Worm (Caenorhabditis elegans) whole organism, midembryonic: Measurements from ENCODE around the gene C17H11.6.

Source experiments
- T22C8.4 ChIP-seq: fragments of 200-800 bp; sonication (Bioruptor generic); IDR thresholded peaks from 2 replicates; pipeline ENCODE4 v1.3.6; 2022; ENCODE audit warnings: missing genetic modification characterization, missing compliant biosample characterization
- cog-1 ChIP-seq: sonication (generic microtip); optimal IDR thresholded peaks from 2 replicates; lab custom pipeline; 2016; ENCODE audit warnings: missing genetic modification characterization, missing compliant biosample characterization
- flt-1 ChIP-seq: fragments of 200-800 bp; sonication (Bioruptor generic); IDR thresholded peaks from 2 replicates; pipeline ENCODE4 v1.3.6; 2022; ENCODE audit warnings: missing genetic modification characterization, missing compliant biosample characterization
- klf-2 ChIP-seq: fragments of 200-800 bp; sonication (Bioruptor generic); conservative IDR thresholded peaks from 2 replicates; pipeline ENCODE4 v1.3.6; 2022; ENCODE audit warnings: missing genetic modification reagents, missing genetic modification characterization, missing compliant biosample characterization
- med-1 ChIP-seq: sonication (generic microtip); optimal IDR thresholded peaks from 2 replicates; lab custom pipeline; 2017; ENCODE audit warnings: missing genetic modification characterization, mild to moderate bottlenecking, missing compliant biosample characterization, antibody characterized with exemption, missing genetic modification reagents; ENCODE audit not compliant: insufficient read depth
- ztf-23 ChIP-seq: fragments of 200-800 bp; sonication (Bioruptor generic); IDR thresholded peaks from 2 replicates; pipeline ENCODE4 v1.3.6; 2022; ENCODE audit warnings: missing genetic modification reagents, missing genetic modification characterization, missing compliant biosample characterization

DNA sequence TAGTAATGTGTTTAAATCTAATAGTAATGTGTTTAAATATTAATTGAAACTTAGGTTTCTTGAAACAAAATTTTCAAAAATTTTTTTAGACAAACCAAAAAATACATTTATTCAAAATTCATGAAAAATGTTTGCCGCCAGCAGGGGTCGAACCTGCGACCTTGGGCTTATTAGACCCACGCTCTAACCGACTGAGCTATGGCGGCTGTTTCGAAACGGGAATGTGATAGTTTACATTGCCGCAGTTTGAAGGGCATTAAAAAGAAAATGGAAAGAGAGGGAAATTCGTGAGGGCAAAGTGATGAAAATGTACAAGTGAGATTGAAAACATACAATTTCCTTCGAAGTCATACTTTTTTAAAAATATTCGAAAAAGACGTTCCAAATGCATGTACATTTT, 47.1 kb downstream of the C17H11.6 start:
- TF ChIP-seq flt-1 (GFP tag; lab: Robert Waterston, UW) (peak; percentile 33; the same call in 1 of the 2 replicates), cog-1 (tag; lab: Kevin White, UChicago) (no peak), klf-2 (GFP tag; lab: Robert Waterston, UW) (0 out of 2 replicates have a peak, but pooled peaks have one; percentile 13), T22C8.4 (no peak), ztf-23 (GFP tag; lab: Robert Waterston, UW) (no peak), med-1 (GFP tag; lab: Kevin White, UChicago) (no peak)
